Worm (Caenorhabditis elegans) whole organism, early embryonic: Measurements from ENCODE around the gene Y42H9AR.4.
A peak's percentile ranks its signal among the peaks of the same experiment; 100 is the strongest.
"Not testable (repeated sequence)": the region's sequence is repeated elsewhere in the genome, so short reads cannot be mapped to it uniquely, and the experiment has no call there.

Source experiments
- B0310.2 ChIP-seq: sonication (generic microtip); optimal IDR thresholded peaks from 2 replicates; lab custom pipeline; 2016; ENCODE audit warnings: mild to moderate bottlenecking, missing genetic modification characterization, missing compliant biosample characterization
- F13C5.2 ChIP-seq: sonication (generic microtip); optimal IDR thresholded peaks from 2 replicates; lab custom pipeline; 2017; ENCODE audit warnings: mild to moderate bottlenecking, missing genetic modification characterization, inconsistent platforms, missing compliant biosample characterization
- aly-1 ChIP-seq: sonication (generic microtip); optimal IDR thresholded peaks from 2 replicates; lab custom pipeline; 2016; ENCODE audit warnings: missing genetic modification characterization, missing compliant biosample characterization
- ama-1 ChIP-seq: fragments of 150-350 bp; optimal IDR thresholded peaks from 2 replicates; lab custom pipeline; 2014
- ceh-13 ChIP-seq: fragments of 200-800 bp; sonication (Bioruptor generic); optimal IDR thresholded peaks from 2 replicates; lab custom pipeline; 2018; ENCODE audit warnings: mild to moderate bottlenecking, missing genetic modification characterization, missing compliant biosample characterization
- ceh-36 ChIP-seq: sonication (generic microtip); optimal IDR thresholded peaks from 2 replicates; lab custom pipeline; 2016; ENCODE audit warnings: missing genetic modification characterization, inconsistent platforms, missing compliant biosample characterization
- ets-7 ChIP-seq: sonication (generic microtip); optimal IDR thresholded peaks from 2 replicates; lab custom pipeline; 2016; ENCODE audit warnings: missing genotype, missing genetic modification characterization, missing compliant biosample characterization
- flt-1 ChIP-seq: fragments of 200-800 bp; sonication (Bioruptor generic); IDR thresholded peaks from 2 replicates; pipeline ENCODE4 v1.3.6; 2022; ENCODE audit warnings: missing genetic modification characterization, missing compliant biosample characterization
- hmbx-1 ChIP-seq: sonication (generic microtip); optimal IDR thresholded peaks from 2 replicates; lab custom pipeline; 2016; ENCODE audit warnings: mild to moderate bottlenecking, missing genetic modification characterization, missing compliant biosample characterization
- hmg-4 ChIP-seq: fragments of 200-800 bp; sonication (Bioruptor generic); optimal IDR thresholded peaks from 2 replicates; lab custom pipeline; 2018; ENCODE audit warnings: mild to moderate bottlenecking, missing genetic modification characterization, missing compliant biosample characterization
- hnd-1 ChIP-seq: sonication (generic microtip); optimal IDR thresholded peaks from 2 replicates; lab custom pipeline; 2016; ENCODE audit warnings: missing genetic modification characterization, missing compliant biosample characterization
- pes-1 ChIP-seq: fragments of 200-800 bp; sonication (Bioruptor generic); IDR thresholded peaks from 2 replicates; pipeline ENCODE4 v1.3.6; 2022; ENCODE audit warnings: missing genetic modification reagents, missing genetic modification characterization, missing compliant biosample characterization
- scrt-1 ChIP-seq: fragments of 200-800 bp; sonication (Bioruptor generic); IDR thresholded peaks from 2 replicates; pipeline ENCODE4 v1.3.6; 2022; ENCODE audit warnings: missing genetic modification characterization, missing compliant biosample characterization
- sea-1 ChIP-seq: fragments of 200-800 bp; sonication (Bioruptor generic); conservative IDR thresholded peaks from 2 replicates; pipeline ENCODE4 v1.3.6; 2022; ENCODE audit warnings: missing genetic modification characterization, missing compliant biosample characterization
- tbx-11 ChIP-seq: fragments of 200-800 bp; sonication (Bioruptor generic); IDR thresholded peaks from 2 replicates; pipeline ENCODE4 v1.3.6; 2022; ENCODE audit warnings: missing genetic modification characterization, missing compliant biosample characterization
- tbx-37 ChIP-seq: fragments of 200-800 bp; sonication (Bioruptor generic); conservative IDR thresholded peaks from 2 replicates; pipeline ENCODE4 v1.3.6; 2022; ENCODE audit warnings: missing genetic modification reagents, missing genetic modification characterization, missing compliant biosample characterization
- tra-4 ChIP-seq: sonication (generic microtip); optimal IDR thresholded peaks from 2 replicates; lab custom pipeline; 2017; ENCODE audit warnings: missing genetic modification characterization, missing compliant biosample characterization

The Y42H9AR.4 gene

ce11 chrIV:8136005-8136512 is 24.0 kb upstream of the Y42H9AR.4 start, which contains the start of the genes isp-1 and islo-1:
Gene isp-1, minus strand, starts transcription at chrIV:8136055.
Gene islo-1, plus strand, starts transcription at chrIV:8136389.
- TF ChIP-seq F13C5.2 (tag; lab: Kevin White, UChicago) (peak; percentile 55), pes-1 (GFP tag; lab: Robert Waterston, UW) (no peak)

ce11 chrIV:8133536-8133935 is 21.5 kb upstream of the Y42H9AR.4 start, which contains the start of gene sph-1:
Gene sph-1, minus strand, starts transcription at chrIV:8133558.
- TF ChIP-seq hnd-1 (tag; lab: Kevin White, UChicago) (no peak), flt-1 (GFP tag; lab: Robert Waterston, UW) (no peak), tbx-11 (no peak), ets-7 (tag; lab: Kevin White, UChicago) (no peak), ceh-36 (tag; lab: Kevin White, UChicago) (no peak), F13C5.2 (tag; lab: Kevin White, UChicago) (no peak), scrt-1 (GFP tag; lab: Robert Waterston, UW) (no peak), hmg-4 (no peak), ceh-13 (GFP tag; lab: Kevin White, UChicago) (no peak), B0310.2 (tag; lab: Kevin White, UChicago) (no peak), tra-4 (no peak)

- TF ChIP-seq hnd-1 (tag; lab: Kevin White, UChicago) (no peak), tbx-11 (no peak), ets-7 (tag; lab: Kevin White, UChicago) (no peak), F13C5.2 (tag; lab: Kevin White, UChicago) (no peak), ceh-13 (GFP tag; lab: Kevin White, UChicago) (no peak), ama-1 (lab: Kevin White, UChicago) (no peak), pes-1 (GFP tag; lab: Robert Waterston, UW) (no peak), tbx-37 (no peak), ceh-36 (tag; lab: Kevin White, UChicago) (no peak)
Measured at ce11 chrIV:8130131-8130611, 18.2 kb upstream of the Y42H9AR.4 start, which contains the start of the genes ndub-11 and moc-3. Gene ndub-11, minus strand, starts transcription at chrIV:8130231. Gene moc-3, plus strand, starts transcription at chrIV:8130561.

- no peak for TF ChIP-seq tra-4
- no peak for TF ChIP-seq hmg-4
- no peak for TF ChIP-seq pes-1 (GFP tag; lab: Robert Waterston, UW)
- TF ChIP-seq flt-1 (GFP tag; lab: Robert Waterston, UW), result no peak
- TF ChIP-seq ama-1 (lab: Kevin White, UChicago), result no peak
- no peak for TF ChIP-seq ceh-13 (GFP tag; lab: Kevin White, UChicago)
- no peak for TF ChIP-seq scrt-1 (GFP tag; lab: Robert Waterston, UW)
- no peak for TF ChIP-seq hnd-1 (tag; lab: Kevin White, UChicago)
- TF ChIP-seq hmbx-1, result no peak
- TF ChIP-seq ceh-36 (tag; lab: Kevin White, UChicago), result no peak
- TF ChIP-seq tbx-37, result no peak
- no peak for TF ChIP-seq B0310.2 (tag; lab: Kevin White, UChicago)
- TF ChIP-seq tbx-11, result no peak
- no peak for TF ChIP-seq sea-1 (GFP tag; lab: Robert Waterston, UW)
- no peak for TF ChIP-seq ets-7 (tag; lab: Kevin White, UChicago)
- TF ChIP-seq F13C5.2 (tag; lab: Kevin White, UChicago), result no peak
- no peak for TF ChIP-seq aly-1 (tag; lab: Kevin White, UChicago)
Measured at ce11 chrIV:8127430-8127829, 15.4 kb upstream of the Y42H9AR.4 start.

- TF ChIP-seq ceh-36 (tag; lab: Kevin White, UChicago), result no peak
- TF ChIP-seq hnd-1 (tag; lab: Kevin White, UChicago), result no peak
- TF ChIP-seq tbx-37, result no peak
- TF ChIP-seq F13C5.2 (tag; lab: Kevin White, UChicago), result no peak
- no peak for TF ChIP-seq tbx-11
Measured at ce11 chrIV:8126902-8127301, 14.9 kb upstream of the Y42H9AR.4 start, which contains the start of gene ceph-41. Gene ceph-41, plus strand, starts transcription at chrIV:8127202.

ce11 chrIV:8122349-8122748 is 10.3 kb upstream of the Y42H9AR.4 start, which contains the start of gene erp-44.3:
Gene erp-44.3, plus strand, starts transcription at chrIV:8122649.
- not testable (repeated sequence) for TF ChIP-seq tbx-37; F13C5.2 (tag; lab: Kevin White, UChicago); sea-1 (GFP tag; lab: Robert Waterston, UW)

- TF ChIP-seq tbx-37 (no peak), B0310.2 (tag; lab: Kevin White, UChicago) (no peak), hmbx-1 (no peak), F13C5.2 (tag; lab: Kevin White, UChicago) (no peak), hnd-1 (tag; lab: Kevin White, UChicago) (no peak), sea-1 (GFP tag; lab: Robert Waterston, UW) (no peak), ets-7 (tag; lab: Kevin White, UChicago) (no peak), ceh-36 (tag; lab: Kevin White, UChicago) (no peak), flt-1 (GFP tag; lab: Robert Waterston, UW) (no peak), tra-4 (no peak), scrt-1 (GFP tag; lab: Robert Waterston, UW) (no peak), aly-1 (tag; lab: Kevin White, UChicago) (no peak)
Measured at ce11 chrIV:8118790-8119189, 6.8 kb upstream of the Y42H9AR.4 start, which contains the start of gene F42G8.8. Gene F42G8.8, plus strand, starts transcription at chrIV:8119090.

ce11 chrIV:8115462-8115861 is 3.4 kb upstream of the Y42H9AR.4 start, which contains the start of gene irld-8:
Gene irld-8, plus strand, starts transcription at chrIV:8115762.
- no peak for TF ChIP-seq hmg-4
- TF ChIP-seq ceh-36 (tag; lab: Kevin White, UChicago), result no peak
- TF ChIP-seq ama-1 (lab: Kevin White, UChicago), result no peak
- TF ChIP-seq aly-1 (tag; lab: Kevin White, UChicago), result no peak
- TF ChIP-seq scrt-1 (GFP tag; lab: Robert Waterston, UW), result no peak
- TF ChIP-seq pes-1 (GFP tag; lab: Robert Waterston, UW), result no peak
- TF ChIP-seq tbx-11, result no peak
- TF ChIP-seq B0310.2 (tag; lab: Kevin White, UChicago), result no peak
- no peak for TF ChIP-seq ets-7 (tag; lab: Kevin White, UChicago)
- no peak for TF ChIP-seq hnd-1 (tag; lab: Kevin White, UChicago)
- no peak for TF ChIP-seq ceh-13 (GFP tag; lab: Kevin White, UChicago)
- TF ChIP-seq F13C5.2 (tag; lab: Kevin White, UChicago), result no peak
- no peak for TF ChIP-seq tra-4
- TF ChIP-seq sea-1 (GFP tag; lab: Robert Waterston, UW), result no peak
